Worm (Caenorhabditis elegans) whole organism, L1 larva: ENCODE results near the gene Y59A8B.26.
"Not testable (repeated sequence)": the region's sequence is repeated elsewhere in the genome, so short reads cannot be mapped to it uniquely, and the experiment has no call there.

Source experiments
- C04F5.9 ChIP-seq: sonication (generic microtip); optimal IDR thresholded peaks from 2 replicates; lab custom pipeline; 2016; ENCODE audit warnings: missing genetic modification characterization, missing compliant biosample characterization
- C16A3.4 ChIP-seq: fragments of 150-350 bp; optimal IDR thresholded peaks from 2 replicates; lab custom pipeline; 2014; ENCODE audit warnings: missing biosample characterization, missing genetic modification characterization
- aha-1 ChIP-seq: fragments of 150-350 bp; optimal IDR thresholded peaks from 2 replicates; lab custom pipeline; 2014; ENCODE audit warnings: missing biosample characterization, missing genetic modification characterization
- ama-1 ChIP-seq: fragments of 150-350 bp; optimal IDR thresholded peaks from 2 replicates; lab custom pipeline; 2014
- blmp-1 ChIP-seq: fragments of 150-350 bp; optimal IDR thresholded peaks from 2 replicates; lab custom pipeline; 2014; ENCODE audit warnings: missing biosample characterization, missing genetic modification characterization
- ceh-63 ChIP-seq: fragments of 200-800 bp; sonication (Bioruptor generic); optimal IDR thresholded peaks from 2 replicates; lab custom pipeline; 2018; ENCODE audit warnings: mild to moderate bottlenecking, missing genetic modification characterization, missing compliant biosample characterization
- ces-1 ChIP-seq: fragments of 150-350 bp; optimal IDR thresholded peaks from 2 replicates; lab custom pipeline; 2014; ENCODE audit warnings: missing biosample characterization, missing genetic modification reagents, missing genetic modification characterization
- efl-3 ChIP-seq: fragments of 200-800 bp; sonication (Bioruptor generic); optimal IDR thresholded peaks from 2 replicates; lab custom pipeline; 2018; ENCODE audit warnings: mild to moderate bottlenecking, missing genetic modification characterization, missing compliant biosample characterization
- egl-13 ChIP-seq: sonication (generic microtip); optimal IDR thresholded peaks from 2 replicates; lab custom pipeline; 2016; ENCODE audit warnings: missing genotype, missing genetic modification reagents, missing genetic modification characterization, missing compliant biosample characterization
- elt-3 ChIP-seq, 6 experiments: fragments of 150-350 bp in 1 of 6; sonication (generic microtip); optimal IDR thresholded peaks; 2 replicates each; lab custom pipeline; 2017 to 2018; ENCODE audit warnings: missing biosample characterization in 6 of 6, missing genetic modification characterization in 6 of 6, inconsistent platforms in 1 of 6
- ets-5 ChIP-seq: fragments of 200-800 bp; sonication (Bioruptor generic); IDR thresholded peaks from 2 replicates; pipeline ENCODE4 v1.3.6; 2022; ENCODE audit warnings: missing genetic modification characterization, missing compliant biosample characterization
- fkh-10 ChIP-seq: sonication (generic microtip); optimal IDR thresholded peaks from 2 replicates; lab custom pipeline; 2017; ENCODE audit warnings: missing biosample characterization, missing genetic modification reagents, missing genetic modification characterization
- fkh-4 ChIP-seq: sonication (generic microtip); optimal IDR thresholded peaks from 2 replicates; lab custom pipeline; 2016; ENCODE audit warnings: missing compliant biosample characterization, missing genetic modification characterization, borderline replicate concordance
- hlh-4 ChIP-seq: sonication (generic microtip); optimal IDR thresholded peaks from 2 replicates; lab custom pipeline; 2016; ENCODE audit warnings: mild to moderate bottlenecking, missing genetic modification characterization, missing compliant biosample characterization
- lin-14 ChIP-seq: fragments of 200-800 bp; sonication (Bioruptor generic); optimal IDR thresholded peaks from 2 replicates; lab custom pipeline; 2018; ENCODE audit warnings: mild to moderate bottlenecking, missing genetic modification characterization, moderate library complexity, missing compliant biosample characterization
- lin-15B ChIP-seq: fragments of 150-350 bp; sonication (generic microtip); optimal IDR thresholded peaks from 3 replicates; lab custom pipeline; 2014; ENCODE audit warnings: missing biosample characterization, missing genetic modification characterization
- lin-39 ChIP-seq: fragments of 150-350 bp; optimal IDR thresholded peaks from 2 replicates; lab custom pipeline; 2014; ENCODE audit warnings: missing biosample characterization, missing genetic modification reagents, missing genetic modification characterization
- mdl-1 ChIP-seq, 2 experiments: fragments of 150-350 bp; optimal IDR thresholded peaks; 2 replicates each; lab custom pipeline; 2014 to 2017; ENCODE audit warnings: missing biosample characterization in 2 of 2, missing genetic modification characterization in 2 of 2, inconsistent platforms in 1 of 2
- mef-2 ChIP-seq: fragments of 150-350 bp; optimal IDR thresholded peaks from 2 replicates; lab custom pipeline; 2014; ENCODE audit warnings: missing biosample characterization, missing genetic modification characterization
- nhr-237 ChIP-seq: fragments of 150-350 bp; optimal IDR thresholded peaks from 2 replicates; lab custom pipeline; 2014; ENCODE audit warnings: missing biosample characterization, missing genetic modification characterization
- nhr-47 ChIP-seq: sonication (generic microtip); optimal IDR thresholded peaks from 2 replicates; lab custom pipeline; 2016; ENCODE audit warnings: mild to moderate bottlenecking, missing genetic modification characterization, moderate library complexity, missing compliant biosample characterization
- nhr-71 ChIP-seq: sonication (generic microtip); optimal IDR thresholded peaks from 2 replicates; lab custom pipeline; 2016; ENCODE audit warnings: mild to moderate bottlenecking, missing genetic modification characterization, moderate library complexity, missing compliant biosample characterization
- nhr-76 ChIP-seq: sonication (generic microtip); optimal IDR thresholded peaks from 2 replicates; lab custom pipeline; 2017; ENCODE audit warnings: missing biosample characterization, missing genetic modification characterization
- nhr-77 ChIP-seq: fragments of 150-350 bp; optimal IDR thresholded peaks from 2 replicates; lab custom pipeline; 2014; ENCODE audit warnings: missing biosample characterization, missing genetic modification characterization
- nhr-85 ChIP-seq: sonication (generic microtip); peaks from one replicate; lab custom pipeline; 2016; ENCODE audit warnings: missing genetic modification characterization, inconsistent platforms, missing compliant biosample characterization
- nhr-90 ChIP-seq: sonication (generic microtip); optimal IDR thresholded peaks from 2 replicates; lab custom pipeline; 2016; ENCODE audit warnings: mild to moderate bottlenecking, missing genetic modification characterization, missing compliant biosample characterization; ENCODE audit not compliant: poor library complexity
- pag-3 ChIP-seq: sonication (generic microtip); optimal IDR thresholded peaks from 2 replicates; lab custom pipeline; 2017; ENCODE audit warnings: missing genetic modification characterization, mild to moderate bottlenecking, missing compliant biosample characterization, antibody characterized with exemption, borderline replicate concordance; ENCODE audit not compliant: insufficient read depth
- sox-4 ChIP-seq: sonication (generic microtip); optimal IDR thresholded peaks from 2 replicates; lab custom pipeline; 2016; ENCODE audit warnings: missing genetic modification characterization, missing compliant biosample characterization
- sptf-1 ChIP-seq: fragments of 150-350 bp; optimal IDR thresholded peaks from 2 replicates; lab custom pipeline; 2014; ENCODE audit warnings: missing biosample characterization, missing genetic modification characterization
- swsn-7 ChIP-seq: sonication (generic microtip); optimal IDR thresholded peaks from 2 replicates; lab custom pipeline; 2016; ENCODE audit warnings: missing genetic modification characterization, missing compliant biosample characterization
- tlp-1 ChIP-seq: fragments of 150-350 bp; optimal IDR thresholded peaks from 2 replicates; lab custom pipeline; 2014; ENCODE audit warnings: missing biosample characterization, missing genetic modification characterization
- vab-15 ChIP-seq: sonication (generic microtip); optimal IDR thresholded peaks from 2 replicates; lab custom pipeline; 2017; ENCODE audit warnings: missing genotype, mild to moderate bottlenecking, missing genetic modification characterization, missing compliant biosample characterization
- xbp-1 ChIP-seq: sonication (generic microtip); optimal IDR thresholded peaks from 2 replicates; lab custom pipeline; 2016; ENCODE audit warnings: missing genetic modification characterization, missing compliant biosample characterization

Gene Y59A8B.26

ce11 chrV:18014116-18014515 is 3.5 kb upstream of the Y59A8B.26 start, which contains the start of gene srh-133:
Gene srh-133 (minus strand): TSS chrV:18014216.
- TF ChIP-seq egl-13 (tag; lab: Kevin White, UChicago) (no peak), ets-5 (GFP tag; lab: Robert Waterston, UW) (no peak), mef-2 (tag; lab: Kevin White, UChicago) (no peak), tlp-1 (tag; lab: Kevin White, UChicago) (no peak), aha-1 (tag; lab: Kevin White, UChicago) (no peak), ama-1 (lab: Kevin White, UChicago) (no peak), C16A3.4 (no peak), lin-14 (GFP tag; lab: Kevin White, UChicago) (no peak), nhr-47 (tag; lab: Kevin White, UChicago) (no peak)

ce11 chrV:18008680-18009079 is 2.0 kb downstream of the Y59A8B.26 start:
- no peak for TF ChIP-seq sptf-1 (tag; lab: Kevin White, UChicago)
- no peak for TF ChIP-seq C04F5.9 (tag; lab: Kevin White, UChicago)
- no peak for TF ChIP-seq hlh-4 (tag; lab: Kevin White, UChicago)
- TF ChIP-seq aha-1 (tag; lab: Kevin White, UChicago): no peak
- no peak for TF ChIP-seq efl-3 (GFP tag; lab: Kevin White, UChicago)

DNA sequence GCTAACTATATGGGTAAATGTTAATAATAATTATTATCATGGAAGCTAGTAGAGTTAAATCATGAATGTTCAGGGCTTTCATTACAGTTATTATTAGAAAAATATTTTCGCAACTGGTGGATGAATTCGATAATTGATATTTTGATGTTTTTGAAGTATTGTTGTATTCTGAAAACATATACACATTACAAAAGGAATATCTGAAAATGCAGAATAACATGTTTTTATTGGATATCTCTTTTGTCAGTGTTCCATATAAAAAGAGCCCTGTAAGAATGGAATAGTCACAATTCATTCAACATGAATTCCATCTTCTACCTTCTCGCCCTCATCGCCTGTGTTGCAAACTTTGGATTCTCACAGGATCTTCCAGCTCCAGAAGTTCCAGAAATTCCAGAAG is 3.7 kb downstream of the Y59A8B.26 start, which contains the start of gene Y59A8B.19:
Gene Y59A8B.19, plus strand, starts transcription at position 301 of the 400 bp plus-strand sequence.
- not testable (repeated sequence) for TF ChIP-seq nhr-77 (tag; lab: Kevin White, UChicago); pag-3; lin-15B (tag; lab: Kevin White, UChicago)

DNA sequence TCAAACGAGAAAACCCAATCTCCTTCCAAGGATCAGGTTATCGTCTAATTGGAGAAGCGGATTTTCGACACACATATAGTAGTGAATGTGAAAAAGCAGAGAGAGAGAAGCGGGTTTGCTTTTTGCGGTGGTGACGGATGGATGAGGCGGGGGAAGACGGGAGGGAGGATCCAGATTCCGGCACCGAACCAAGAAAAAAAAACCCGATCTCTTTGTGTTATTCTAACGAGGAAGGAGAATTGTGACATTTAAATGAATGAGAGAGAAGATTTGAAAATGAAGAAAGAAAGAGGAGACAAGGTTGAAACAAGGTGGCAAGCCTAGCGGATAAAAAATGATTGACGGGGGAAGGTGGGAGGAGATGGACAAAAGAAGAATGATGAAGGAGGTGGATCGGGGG is 6.8 kb downstream of the Y59A8B.26 start:
- TF ChIP-seq blmp-1 (tag; lab: Kevin White, UChicago): peak; percentile 65
- no peak for TF ChIP-seq lin-15B (tag; lab: Kevin White, UChicago)
- peak; percentile 33 for TF ChIP-seq nhr-85
- TF ChIP-seq, all 84 proteins: peak for 2

DNA sequence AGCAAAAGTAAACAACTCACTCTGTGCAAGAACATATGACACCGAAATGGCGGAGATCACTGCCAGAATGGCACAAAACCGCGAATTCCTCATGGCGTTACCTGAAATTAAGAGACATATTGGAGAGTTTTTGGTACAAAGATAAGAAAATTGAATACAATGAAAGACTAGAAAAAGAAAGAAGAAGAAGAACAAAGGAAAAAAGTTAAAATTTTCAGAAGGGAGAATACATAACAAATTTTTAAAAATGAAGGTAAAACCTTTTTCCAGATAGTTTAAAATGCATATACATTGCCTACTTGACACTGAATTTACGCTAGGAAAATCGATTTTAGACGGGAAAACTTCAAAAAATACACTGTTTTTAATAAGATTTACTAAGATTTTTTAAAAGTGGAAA is 9.4 kb downstream of the Y59A8B.26 start, which contains the start of gene lon-8:
Gene lon-8, minus strand, starts transcription at position 101 of the 400 bp plus-strand sequence.
- TF ChIP-seq fkh-4 (tag; lab: Kevin White, UChicago) (no peak), mdl-1 (tag; optimal IDR thresholded peaks at IDR 0.05; lab: Kevin White, UChicago) (no peak), nhr-77 (tag; lab: Kevin White, UChicago) (no peak), nhr-76 (tag; lab: Kevin White, UChicago) (no peak), nhr-85 (no peak), sptf-1 (tag; lab: Kevin White, UChicago) (no peak), sox-4 (tag; lab: Kevin White, UChicago) (no peak), elt-3 (tag; optimal IDR thresholded peaks at IDR 0.05; lab: Kevin White, UChicago) (no peak), lin-39 (tag; lab: Kevin White, UChicago) (no peak), swsn-7 (tag; lab: Kevin White, UChicago) (no peak), fkh-10 (GFP tag; lab: Kevin White, UChicago) (no peak), vab-15 (tag; lab: Kevin White, UChicago) (no peak), nhr-237 (tag; lab: Kevin White, UChicago) (no peak), nhr-71 (tag; lab: Kevin White, UChicago) (no peak), ceh-63 (GFP tag; lab: Kevin White, UChicago) (no peak), ces-1 (no peak), xbp-1 (tag; lab: Kevin White, UChicago) (no peak), nhr-90 (tag; lab: Kevin White, UChicago) (no peak)
